Worm (Caenorhabditis elegans): ENCODE measurements around the gene T05C12.11.

- no peak for TF ChIP-seq pha-4 (GFP tag; IDR thresholded peaks at IDR 0.05)
- no peak for TF ChIP-seq pha-4 (tag; optimal IDR thresholded peaks at IDR 0.05)
- TF ChIP-seq attf-4 (tag; optimal IDR thresholded peaks at IDR 0.05), result no peak
- TF ChIP-seq nhr-76 (tag; optimal IDR thresholded peaks at IDR 0.05), result no peak
- no peak for TF ChIP-seq ama-1 (optimal IDR thresholded peaks at IDR 0.05)
- no peak for TF ChIP-seq aly-2 (tag; optimal IDR thresholded peaks at IDR 0.05)
- no peak for TF ChIP-seq hlh-30 (tag; optimal IDR thresholded peaks at IDR 0.05; ENCODE audit: insufficient read depth)
- no peak for TF ChIP-seq php-3 (GFP tag; IDR thresholded peaks at IDR 0.05)
- TF ChIP-seq unc-62 (GFP tag; optimal IDR thresholded peaks at IDR 0.05 in 1 of 2), result no peak
- no peak for TF ChIP-seq unc-62 (tag; optimal IDR thresholded peaks at IDR 0.05)
- no peak for TF ChIP-seq mdl-1 (tag; optimal IDR thresholded peaks at IDR 0.05)
- no peak for TF ChIP-seq ceh-82 (tag; optimal IDR thresholded peaks at IDR 0.05)
- TF ChIP-seq mep-1 (tag; optimal IDR thresholded peaks at IDR 0.05), result no peak
- TF ChIP-seq fos-1 (tag; optimal IDR thresholded peaks at IDR 0.05), result no peak
- no peak for TF ChIP-seq nhr-48 (tag; optimal IDR thresholded peaks at IDR 0.05)
- TF ChIP-seq daf-8 (GFP tag; IDR thresholded peaks at IDR 0.05), result no peak
These were observed 22.9 kb upstream of the T05C12.11 start, which contains the start of gene T05C12.9 for ce11 chrII:8193126-8193525.

Data from whole organism, L4 larva.